Fruit fly (Drosophila melanogaster): ENCODE results near the gene Rnp4F.

Gene Rnp4F

DNA sequence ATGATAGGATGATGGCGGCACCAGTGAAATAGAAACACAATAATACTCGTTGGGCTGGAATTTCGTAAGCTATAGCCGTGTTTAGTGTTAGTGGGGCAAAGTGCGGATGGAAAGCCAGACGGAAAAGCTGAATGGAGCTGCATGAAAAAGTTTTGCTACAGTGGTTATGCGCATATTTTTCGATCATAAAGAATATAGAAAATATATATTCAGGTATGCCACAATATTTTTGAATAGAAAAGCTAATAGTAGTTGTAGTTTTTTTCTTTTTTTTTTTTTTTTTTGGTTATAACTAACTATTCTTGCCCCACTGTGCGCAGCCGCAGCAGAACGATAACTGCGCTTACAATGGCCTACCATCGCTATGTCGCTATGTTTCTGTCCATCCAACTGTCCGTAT, 36.0 kb downstream of the Rnp4F start:
- TF ChIP-seq ttk (optimal IDR thresholded peaks at IDR 0.05) = no peak

DNA sequence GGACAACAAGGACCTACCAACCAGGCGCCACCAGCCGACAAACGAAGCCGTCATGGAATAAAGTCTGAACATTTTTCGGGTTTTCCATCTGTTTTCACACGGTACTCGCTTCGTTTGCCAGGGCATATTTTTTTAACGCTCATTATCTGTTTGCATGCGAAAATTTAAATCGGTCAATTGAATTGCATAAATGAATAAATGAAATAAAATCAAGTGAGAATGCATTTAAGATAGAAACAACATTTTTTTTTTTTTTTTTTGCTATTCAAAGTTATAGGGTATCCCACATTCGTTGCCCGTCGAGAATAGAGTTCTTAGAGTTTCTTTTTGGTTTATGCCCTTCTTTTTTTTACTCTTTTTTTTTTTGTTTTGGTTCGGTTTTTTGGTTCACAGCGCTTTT, 36.7 kb downstream of the Rnp4F start:
- TF ChIP-seq h (optimal IDR thresholded peaks at IDR 0.05) (no peak), insv (optimal IDR thresholded peaks at IDR 0.05) (no peak), Sin3A (optimal IDR thresholded peaks at IDR 0.05) (no peak), psq (optimal IDR thresholded peaks at IDR 0.05) (no peak), Myc (optimal IDR thresholded peaks at IDR 0.05) (no peak), ttk (optimal IDR thresholded peaks at IDR 0.05) (no peak)
